Worm (Caenorhabditis elegans) whole organism, L1 larva: Measurements from ENCODE around the gene osm-7.

ENCODE experiments used
- C16A3.4 ChIP-seq: fragments of 150-350 bp; optimal IDR thresholded peaks from 2 replicates; lab custom pipeline; 2014; ENCODE audit warnings: missing biosample characterization, missing genetic modification characterization
- Y116A8C.19 ChIP-seq: sonication (generic microtip); optimal IDR thresholded peaks from 2 replicates; lab custom pipeline; 2016; ENCODE audit warnings: missing compliant biosample characterization, missing genetic modification characterization, borderline replicate concordance
- ama-1 ChIP-seq: fragments of 150-350 bp; optimal IDR thresholded peaks from 2 replicates; lab custom pipeline; 2014
- blmp-1 ChIP-seq: fragments of 150-350 bp; optimal IDR thresholded peaks from 2 replicates; lab custom pipeline; 2014; ENCODE audit warnings: missing biosample characterization, missing genetic modification characterization
- ceh-63 ChIP-seq: fragments of 200-800 bp; sonication (Bioruptor generic); optimal IDR thresholded peaks from 2 replicates; lab custom pipeline; 2018; ENCODE audit warnings: mild to moderate bottlenecking, missing genetic modification characterization, missing compliant biosample characterization
- ceh-82 ChIP-seq, 3 experiments: fragments of 150-350 bp in 1 of 3; sonication (generic microtip) in 2 of 3; optimal IDR thresholded peaks; 2 replicates each; lab custom pipeline; 2014 to 2017; ENCODE audit warnings: missing biosample characterization in 3 of 3, missing genetic modification characterization in 3 of 3
- ceh-88 ChIP-seq: fragments of 200-800 bp; sonication (Bioruptor generic); IDR thresholded peaks from 2 replicates; pipeline ENCODE4 v1.3.6; 2022; ENCODE audit warnings: missing genetic modification characterization, missing compliant biosample characterization
- ceh-90 ChIP-seq: sonication (generic microtip); optimal IDR thresholded peaks from 2 replicates; lab custom pipeline; 2016; ENCODE audit warnings: missing genetic modification characterization, missing compliant biosample characterization
- ces-1 ChIP-seq: fragments of 150-350 bp; optimal IDR thresholded peaks from 2 replicates; lab custom pipeline; 2014; ENCODE audit warnings: missing biosample characterization, missing genetic modification reagents, missing genetic modification characterization
- efl-1 ChIP-seq, 4 experiments: fragments of 150-350 bp; optimal IDR thresholded peaks in 3 of 4; peaks in 1 of 4; 1 replicate in 1 of 4; 2 replicates in 3 of 4; lab custom pipeline; 2014; ENCODE audit warnings: missing biosample characterization in 2 of 4, missing genetic modification characterization in 2 of 4, missing genetic modification reagents in 2 of 4
- egl-27 ChIP-seq, 2 experiments: fragments of 150-350 bp in 1 of 2; sonication (generic microtip); optimal IDR thresholded peaks; 3 replicates each; lab custom pipeline; 2017 to 2018; ENCODE audit warnings: missing biosample characterization in 2 of 2, missing genetic modification characterization in 2 of 2, missing genetic modification reagents in 2 of 2
- elt-3 ChIP-seq, 6 experiments: fragments of 150-350 bp in 1 of 6; sonication (generic microtip); optimal IDR thresholded peaks; 2 replicates each; lab custom pipeline; 2017 to 2018; ENCODE audit warnings: missing biosample characterization in 6 of 6, missing genetic modification characterization in 6 of 6, inconsistent platforms in 1 of 6
- ets-5 ChIP-seq: fragments of 200-800 bp; sonication (Bioruptor generic); IDR thresholded peaks from 2 replicates; pipeline ENCODE4 v1.3.6; 2022; ENCODE audit warnings: missing genetic modification characterization, missing compliant biosample characterization
- fkh-10 ChIP-seq: sonication (generic microtip); optimal IDR thresholded peaks from 2 replicates; lab custom pipeline; 2017; ENCODE audit warnings: missing biosample characterization, missing genetic modification reagents, missing genetic modification characterization
- fkh-8 ChIP-seq: sonication (generic microtip); optimal IDR thresholded peaks from 2 replicates; lab custom pipeline; 2016; ENCODE audit warnings: mild to moderate bottlenecking, missing genetic modification characterization, missing compliant biosample characterization
- hlh-4 ChIP-seq: sonication (generic microtip); optimal IDR thresholded peaks from 2 replicates; lab custom pipeline; 2016; ENCODE audit warnings: mild to moderate bottlenecking, missing genetic modification characterization, missing compliant biosample characterization
- irx-1 ChIP-seq: sonication (generic microtip); optimal IDR thresholded peaks from 2 replicates; lab custom pipeline; 2016; ENCODE audit warnings: missing genetic modification characterization, missing compliant biosample characterization
- isw-1 ChIP-seq: fragments of 200-800 bp; sonication (Bioruptor generic); IDR thresholded peaks from 2 replicates; pipeline ENCODE4 v1.3.6; 2022; ENCODE audit warnings: missing genetic modification characterization, missing compliant biosample characterization
- lin-13 ChIP-seq: fragments of 150-350 bp; optimal IDR thresholded peaks from 2 replicates; lab custom pipeline; 2014; ENCODE audit warnings: missing biosample characterization, missing genetic modification reagents, missing genetic modification characterization
- lin-14 ChIP-seq: fragments of 200-800 bp; sonication (Bioruptor generic); optimal IDR thresholded peaks from 2 replicates; lab custom pipeline; 2018; ENCODE audit warnings: mild to moderate bottlenecking, missing genetic modification characterization, moderate library complexity, missing compliant biosample characterization
- lir-3 ChIP-seq: sonication (generic microtip); optimal IDR thresholded peaks from 2 replicates; lab custom pipeline; 2016; ENCODE audit warnings: mild to moderate bottlenecking, missing genetic modification characterization, moderate library complexity, missing compliant biosample characterization; ENCODE audit not compliant: poor library complexity
- lsy-2 ChIP-seq, 2 experiments: fragments of 150-350 bp; optimal IDR thresholded peaks; 2 replicates each; lab custom pipeline; 2014; ENCODE audit warnings: missing biosample characterization in 2 of 2, missing genetic modification characterization in 2 of 2
- mdl-1 ChIP-seq, 2 experiments: fragments of 150-350 bp; optimal IDR thresholded peaks; 2 replicates each; lab custom pipeline; 2014 to 2017; ENCODE audit warnings: missing biosample characterization in 2 of 2, missing genetic modification characterization in 2 of 2, inconsistent platforms in 1 of 2
- nhr-11 ChIP-seq: fragments of 150-350 bp; optimal IDR thresholded peaks from 2 replicates; lab custom pipeline; 2014; ENCODE audit warnings: missing biosample characterization, missing genetic modification characterization
- nhr-237 ChIP-seq: fragments of 150-350 bp; optimal IDR thresholded peaks from 2 replicates; lab custom pipeline; 2014; ENCODE audit warnings: missing biosample characterization, missing genetic modification characterization
- nhr-47 ChIP-seq: sonication (generic microtip); optimal IDR thresholded peaks from 2 replicates; lab custom pipeline; 2016; ENCODE audit warnings: mild to moderate bottlenecking, missing genetic modification characterization, moderate library complexity, missing compliant biosample characterization
- nhr-71 ChIP-seq: sonication (generic microtip); optimal IDR thresholded peaks from 2 replicates; lab custom pipeline; 2016; ENCODE audit warnings: mild to moderate bottlenecking, missing genetic modification characterization, moderate library complexity, missing compliant biosample characterization
- nhr-77 ChIP-seq: fragments of 150-350 bp; optimal IDR thresholded peaks from 2 replicates; lab custom pipeline; 2014; ENCODE audit warnings: missing biosample characterization, missing genetic modification characterization
- nhr-84 ChIP-seq: sonication (generic microtip); optimal IDR thresholded peaks from 2 replicates; lab custom pipeline; 2017; ENCODE audit warnings: missing biosample characterization, missing genetic modification characterization
- nhr-85 ChIP-seq: sonication (generic microtip); peaks from one replicate; lab custom pipeline; 2016; ENCODE audit warnings: missing genetic modification characterization, inconsistent platforms, missing compliant biosample characterization
- pax-3 ChIP-seq: fragments of 200-800 bp; sonication (Bioruptor generic); optimal IDR thresholded peaks from 2 replicates; lab custom pipeline; 2018; ENCODE audit warnings: mild to moderate bottlenecking, missing genetic modification characterization, moderate library complexity, missing compliant biosample characterization
- rnt-1 ChIP-seq: sonication (generic microtip); optimal IDR thresholded peaks from 2 replicates; lab custom pipeline; 2016; ENCODE audit warnings: mild to moderate bottlenecking, missing genetic modification characterization, moderate library complexity, missing compliant biosample characterization
- sptf-1 ChIP-seq: fragments of 150-350 bp; optimal IDR thresholded peaks from 2 replicates; lab custom pipeline; 2014; ENCODE audit warnings: missing biosample characterization, missing genetic modification characterization
- swsn-7 ChIP-seq: sonication (generic microtip); optimal IDR thresholded peaks from 2 replicates; lab custom pipeline; 2016; ENCODE audit warnings: missing genetic modification characterization, missing compliant biosample characterization
- vab-15 ChIP-seq: sonication (generic microtip); optimal IDR thresholded peaks from 2 replicates; lab custom pipeline; 2017; ENCODE audit warnings: missing genotype, mild to moderate bottlenecking, missing genetic modification characterization, missing compliant biosample characterization
- zip-4 ChIP-seq: fragments of 200-800 bp; sonication (Bioruptor generic); optimal IDR thresholded peaks from 2 replicates; lab custom pipeline; 2018; ENCODE audit warnings: mild to moderate bottlenecking, missing genetic modification characterization, moderate library complexity, missing compliant biosample characterization
- ztf-4 ChIP-seq: fragments of 150-350 bp; optimal IDR thresholded peaks from 2 replicates; lab custom pipeline; 2014; ENCODE audit warnings: missing biosample characterization, missing genetic modification characterization

The osm-7 gene

DNA sequence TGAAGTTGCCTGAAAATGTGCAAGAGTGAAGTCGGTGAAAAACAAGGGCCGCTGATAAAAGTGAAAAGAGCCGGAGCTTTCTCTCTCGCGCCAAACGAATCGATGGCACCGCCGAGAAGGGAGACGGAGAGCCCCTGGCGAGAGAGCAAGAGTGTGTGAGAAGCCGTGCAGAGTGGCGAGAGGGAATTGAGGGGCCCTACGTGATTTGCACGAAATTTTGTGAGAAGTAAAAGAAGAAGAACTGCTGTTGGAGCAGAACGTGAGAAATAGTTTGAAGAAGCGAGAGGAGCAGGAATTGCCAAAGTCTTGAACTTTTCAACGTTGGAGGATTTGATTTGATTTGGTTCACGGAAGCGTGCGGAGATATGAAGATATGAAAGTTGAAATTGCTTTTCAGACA is 11.1 kb upstream of the osm-7 start, which contains the start of gene aldo-1 (continued):
- TF ChIP-seq pax-3 (tag; lab: Kevin White, UChicago) (no peak), nhr-237 (tag; lab: Kevin White, UChicago) (no peak), efl-1 (optimal IDR thresholded peaks at IDR 0.05; lab: Kevin White, UChicago) (peak; percentile 13 to 14), efl-1 (GFP tag; optimal IDR thresholded peaks at IDR 0.05 in 1 of 2; lab: Kevin White, UChicago) (peak; percentile 3 to 68), nhr-85 (no peak), ceh-90 (tag; lab: Kevin White, UChicago) (no peak), irx-1 (tag; lab: Kevin White, UChicago) (no peak), rnt-1 (tag; lab: Kevin White, UChicago) (peak; percentile 25), nhr-11 (no peak), lsy-2 (tag; optimal IDR thresholded peaks at IDR 0.05; lab: Kevin White, UChicago) (peak in 1 of 2 experiments; percentile 20), nhr-47 (tag; lab: Kevin White, UChicago) (peak; percentile 30), nhr-77 (tag; lab: Kevin White, UChicago) (no peak), C16A3.4 (tag; lab: Kevin White, UChicago) (no peak), ama-1 (lab: Kevin White, UChicago) (no peak), fkh-10 (peak; percentile 53), nhr-84 (tag; lab: Kevin White, UChicago) (no peak), vab-15 (tag; lab: Kevin White, UChicago) (no peak), fkh-8 (tag; lab: Kevin White, UChicago) (peak; percentile 24), isw-1 (0 out of 2 replicates have a peak, but pooled peaks have one; percentile 7), ceh-63 (GFP tag; lab: Kevin White, UChicago) (no peak), egl-27 (tag; optimal IDR thresholded peaks at IDR 0.05; lab: Kevin White, UChicago) (no peak), swsn-7 (tag; lab: Kevin White, UChicago) (peak; percentile 31), ceh-88 (GFP tag; lab: Robert Waterston, UW) (no peak), ztf-4 (tag; lab: Kevin White, UChicago) (no peak), ets-5 (GFP tag; lab: Robert Waterston, UW) (no peak), lin-14 (GFP tag; lab: Kevin White, UChicago) (peak; percentile 77), Y116A8C.19 (no peak), lir-3 (no peak), ceh-82 (tag; optimal IDR thresholded peaks at IDR 0.05; lab: Kevin White, UChicago) (peak; percentile 6 to 38 (median 24)), hlh-4 (tag; lab: Kevin White, UChicago) (no peak), mdl-1 (tag; optimal IDR thresholded peaks at IDR 0.05; lab: Kevin White, UChicago) (no peak)

DNA sequence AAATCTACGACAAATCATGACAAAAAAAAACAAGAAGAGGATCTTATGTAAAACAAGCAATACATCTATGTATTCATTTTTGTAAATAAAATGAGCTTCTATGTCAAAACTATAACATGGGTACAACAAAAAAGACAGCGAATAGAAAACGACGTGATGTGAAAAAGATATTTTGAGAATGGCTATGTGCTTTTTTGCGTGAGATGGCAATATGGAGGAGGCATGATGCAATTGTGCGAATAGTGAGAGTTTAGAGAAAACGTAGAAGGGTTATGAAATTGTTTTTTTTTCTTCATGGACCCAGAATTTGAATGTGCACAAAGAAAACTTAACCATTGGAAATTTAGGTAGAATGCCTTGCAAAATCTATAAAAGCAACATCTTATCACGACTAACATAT is 10.0 kb upstream of the osm-7 start:
- TF ChIP-seq ceh-82 (tag; optimal IDR thresholded peaks at IDR 0.05; lab: Kevin White, UChicago), result peak in 2 of 3 experiments; percentile 8 to 11
- TF ChIP-seq efl-1 (optimal IDR thresholded peaks at IDR 0.05; lab: Kevin White, UChicago), result peak in 1 of 2 experiments; percentile 3
- TF ChIP-seq efl-1 (GFP tag; optimal IDR thresholded peaks at IDR 0.05 in 1 of 2; lab: Kevin White, UChicago), result no peak
- TF ChIP-seq lin-13 (GFP tag; lab: Kevin White, UChicago), result no peak
- peak; percentile 45 for TF ChIP-seq lin-14 (GFP tag; lab: Kevin White, UChicago)
- no peak for TF ChIP-seq swsn-7 (tag; lab: Kevin White, UChicago)
- TF ChIP-seq nhr-71, result peak; percentile 16
- peak in 1 of 2 experiments; percentile 12 for TF ChIP-seq lsy-2 (tag; optimal IDR thresholded peaks at IDR 0.05; lab: Kevin White, UChicago)

DNA sequence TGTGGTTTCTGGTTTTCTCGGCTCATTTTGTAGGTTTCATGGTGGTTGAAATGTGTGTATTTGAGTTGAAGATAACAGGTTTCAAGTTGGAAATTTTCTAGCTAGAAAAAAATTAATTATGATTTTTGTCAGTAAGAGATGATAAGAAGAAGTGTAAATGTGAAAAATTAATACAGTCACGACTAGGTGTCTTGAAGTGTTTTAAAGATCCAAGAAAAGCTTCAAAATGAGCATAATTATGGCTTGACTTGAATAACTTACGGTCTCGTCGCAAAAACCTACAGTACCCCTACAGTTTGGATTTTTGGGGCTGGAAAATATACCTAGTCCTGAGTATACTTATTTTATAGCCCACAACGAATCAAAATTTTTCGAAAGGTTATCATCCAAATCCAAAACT is 5.6 kb upstream of the osm-7 start, which contains the start of gene exc-12:
exc-12 (minus strand) TSS at position 101 of the 400 bp plus-strand sequence.
- TF ChIP-seq zip-4 (GFP tag; lab: Kevin White, UChicago) (no peak), blmp-1 (no peak), ceh-82 (tag; optimal IDR thresholded peaks at IDR 0.05; lab: Kevin White, UChicago) (no peak), C16A3.4 (tag; lab: Kevin White, UChicago) (no peak), sptf-1 (no peak), ets-5 (GFP tag; lab: Robert Waterston, UW) (no peak), nhr-84 (tag; lab: Kevin White, UChicago) (no peak), ces-1 (GFP tag; lab: Kevin White, UChicago) (no peak), elt-3 (tag; optimal IDR thresholded peaks at IDR 0.05; lab: Kevin White, UChicago) (no peak)
